Fruit fly (Drosophila melanogaster): ENCODE measurements around the gene Scgbeta.

- TF ChIP-seq ovo (GFP tag; optimal IDR thresholded peaks at IDR 0.05) (no peak), Mnt (GFP tag; optimal IDR thresholded peaks at IDR 0.05) (no peak)
Observed at dm6 chr3R:12448344-12448743, 26.1 kb upstream of the Scgbeta start.

Measured in whole organism, adult.